Worm (Caenorhabditis elegans) whole organism, L3 larva: ENCODE data around the gene Y75B12A.2.

Experiments used
- R02D3.7 ChIP-seq: fragments of 150-350 bp; optimal IDR thresholded peaks from 2 replicates; lab custom pipeline; 2014; ENCODE audit warnings: missing biosample characterization, missing genetic modification characterization
- aly-2 ChIP-seq: fragments of 150-350 bp; optimal IDR thresholded peaks from 2 replicates; lab custom pipeline; 2014; ENCODE audit warnings: missing biosample characterization, missing genetic modification characterization
- ama-1 ChIP-seq: fragments of 150-350 bp; optimal IDR thresholded peaks from 2 replicates; lab custom pipeline; 2018
- ceh-16 ChIP-seq: sonication (generic microtip); optimal IDR thresholded peaks from 2 replicates; lab custom pipeline; 2017; ENCODE audit warnings: missing biosample characterization, missing genetic modification characterization
- ceh-82 ChIP-seq: fragments of 150-350 bp; optimal IDR thresholded peaks from 2 replicates; lab custom pipeline; 2014; ENCODE audit warnings: missing biosample characterization, missing genetic modification characterization
- ceh-9 ChIP-seq: sonication (generic microtip); optimal IDR thresholded peaks from 2 replicates; lab custom pipeline; 2018; ENCODE audit warnings: missing biosample characterization, missing genetic modification characterization
- daf-12 ChIP-seq: fragments of 150-350 bp; optimal IDR thresholded peaks from 2 replicates; lab custom pipeline; 2014; ENCODE audit warnings: missing biosample characterization, missing genetic modification reagents, missing genetic modification characterization
- elt-2 ChIP-seq: sonication (generic microtip); optimal IDR thresholded peaks from 2 replicates; lab custom pipeline; 2016; ENCODE audit warnings: missing genetic modification reagents, mild to moderate bottlenecking, missing genetic modification characterization, missing compliant biosample characterization
- elt-3 ChIP-seq, 3 experiments: fragments of 150-350 bp in 1 of 3; sonication (generic microtip) in 2 of 3; optimal IDR thresholded peaks; 2 replicates in 2 of 3; 4 replicates in 1 of 3; lab custom pipeline; 2014 to 2017; ENCODE audit warnings: missing biosample characterization in 3 of 3, missing genetic modification characterization in 3 of 3
- eor-1 ChIP-seq, 2 experiments: fragments of 150-350 bp; optimal IDR thresholded peaks; 2 replicates each; lab custom pipeline; 2014 to 2018; ENCODE audit warnings: missing biosample characterization in 2 of 2, missing genetic modification characterization in 2 of 2
- fkh-10 ChIP-seq: sonication (generic microtip); optimal IDR thresholded peaks from 2 replicates; lab custom pipeline; 2017; ENCODE audit warnings: missing biosample characterization, missing genetic modification reagents, missing genetic modification characterization
- fkh-2 ChIP-seq: fragments of 150-350 bp; optimal IDR thresholded peaks from 2 replicates; lab custom pipeline; 2014; ENCODE audit warnings: missing biosample characterization, missing genetic modification reagents, missing genetic modification characterization
- fos-1 ChIP-seq: fragments of 150-350 bp; optimal IDR thresholded peaks from 2 replicates; lab custom pipeline; 2014; ENCODE audit warnings: missing biosample characterization, missing genetic modification characterization
- jun-1 ChIP-seq: fragments of 150-350 bp; optimal IDR thresholded peaks from 2 replicates; lab custom pipeline; 2014; ENCODE audit warnings: missing biosample characterization, missing genetic modification reagents, missing genetic modification characterization
- lin-39 ChIP-seq: fragments of 150-350 bp; optimal IDR thresholded peaks from 2 replicates; lab custom pipeline; 2018; ENCODE audit warnings: missing biosample characterization, missing genetic modification reagents, missing genetic modification characterization
- lsy-12 ChIP-seq: sonication (generic microtip); optimal IDR thresholded peaks from 2 replicates; lab custom pipeline; 2016; ENCODE audit warnings: mild to moderate bottlenecking, missing genetic modification characterization, missing compliant biosample characterization
- mml-1 ChIP-seq: fragments of 150-350 bp; sonication (generic microtip); optimal IDR thresholded peaks from 3 replicates; lab custom pipeline; 2014; ENCODE audit warnings: missing biosample characterization, missing genetic modification characterization
- nfya-1 ChIP-seq: sonication (generic microtip); optimal IDR thresholded peaks from 2 replicates; lab custom pipeline; 2017; ENCODE audit warnings: missing genetic modification characterization, mild to moderate bottlenecking, missing compliant biosample characterization, antibody characterized with exemption, moderate library complexity; ENCODE audit not compliant: insufficient read depth
- nhr-11 ChIP-seq: fragments of 150-350 bp; optimal IDR thresholded peaks from 2 replicates; lab custom pipeline; 2014; ENCODE audit warnings: missing biosample characterization, missing genetic modification characterization
- nhr-12 ChIP-seq: fragments of 150-350 bp; optimal IDR thresholded peaks from 2 replicates; lab custom pipeline; 2014; ENCODE audit warnings: missing biosample characterization, missing genetic modification characterization
- nhr-237 ChIP-seq: fragments of 150-350 bp; optimal IDR thresholded peaks from 2 replicates; lab custom pipeline; 2014; ENCODE audit warnings: missing biosample characterization, missing genetic modification characterization
- nhr-28 ChIP-seq: fragments of 150-350 bp; optimal IDR thresholded peaks from 2 replicates; lab custom pipeline; 2014; ENCODE audit warnings: missing biosample characterization, missing genetic modification characterization
- nhr-43 ChIP-seq: sonication (generic microtip); optimal IDR thresholded peaks from 2 replicates; lab custom pipeline; 2016; ENCODE audit warnings: mild to moderate bottlenecking, missing genetic modification characterization, missing compliant biosample characterization; ENCODE audit not compliant: poor library complexity, severe bottlenecking
- nhr-76 ChIP-seq: fragments of 150-350 bp; sonication (generic microtip); optimal IDR thresholded peaks from 5 replicates; lab custom pipeline; 2014; ENCODE audit warnings: missing biosample characterization, missing genetic modification characterization
- nhr-77 ChIP-seq: fragments of 150-350 bp; optimal IDR thresholded peaks from 2 replicates; lab custom pipeline; 2014; ENCODE audit warnings: missing biosample characterization, missing genetic modification characterization
- pha-4 ChIP-seq: fragments of 150-350 bp; optimal IDR thresholded peaks from 2 replicates; lab custom pipeline; 2014; ENCODE audit warnings: missing biosample characterization, missing genetic modification reagents, missing genetic modification characterization
- pqm-1 ChIP-seq: fragments of 150-350 bp; optimal IDR thresholded peaks from 2 replicates; lab custom pipeline; 2017; ENCODE audit warnings: missing biosample characterization, missing genetic modification characterization, inconsistent platforms
- snpc-4 ChIP-seq: fragments of 150-350 bp; optimal IDR thresholded peaks from 2 replicates; lab custom pipeline; 2014; ENCODE audit warnings: missing biosample characterization, missing genetic modification characterization
- unc-62 ChIP-seq: fragments of 150-350 bp; sonication (generic microtip); optimal IDR thresholded peaks from 4 replicates; lab custom pipeline; 2014; ENCODE audit warnings: missing biosample characterization, missing genetic modification reagents, missing genetic modification characterization
- zag-1 ChIP-seq: fragments of 150-350 bp; optimal IDR thresholded peaks from 2 replicates; lab custom pipeline; 2014; ENCODE audit warnings: missing biosample characterization, missing genetic modification characterization
- ztf-4 ChIP-seq: fragments of 150-350 bp; optimal IDR thresholded peaks from 2 replicates; lab custom pipeline; 2014; ENCODE audit warnings: missing biosample characterization, missing genetic modification characterization

Gene Y75B12A.2

DNA sequence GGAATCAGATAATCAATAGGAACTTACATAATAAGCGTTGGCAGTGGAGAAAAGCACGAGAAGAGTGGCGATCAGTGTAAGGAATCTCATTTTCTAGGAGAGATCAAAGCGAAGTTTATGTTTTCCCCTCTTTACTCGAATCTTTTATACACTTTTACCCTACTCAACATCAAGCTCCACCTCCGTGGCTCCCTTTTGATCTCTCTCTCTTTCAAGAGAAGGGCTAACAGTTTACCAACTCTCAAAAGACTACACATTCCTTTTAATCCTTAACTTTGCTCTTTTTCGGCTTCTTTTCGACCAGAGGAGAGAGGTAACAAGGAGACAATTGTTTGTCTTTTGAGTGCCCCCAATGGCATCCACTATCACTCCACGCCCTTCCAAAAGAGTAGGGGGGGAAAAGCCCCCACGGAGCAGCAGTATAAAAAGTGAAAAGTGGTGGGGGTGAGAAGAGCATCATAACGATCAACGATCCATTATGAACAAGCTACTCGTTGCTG, 22.1 kb upstream of the Y75B12A.2 start, which contains the start of the genes C01G10.15 and C01G10.6:
Gene C01G10.15 (minus strand): TSS at position 101 of the 500 bp plus-strand sequence.
Gene C01G10.6 (plus strand): TSS at position 450 of the 500 bp plus-strand sequence.
- TF ChIP-seq lsy-12 (tag; lab: Kevin White, UChicago) (no peak), pha-4 (tag; lab: Kevin White, UChicago) (peak; percentile 27), snpc-4 (tag; lab: Kevin White, UChicago) (no peak)

DNA sequence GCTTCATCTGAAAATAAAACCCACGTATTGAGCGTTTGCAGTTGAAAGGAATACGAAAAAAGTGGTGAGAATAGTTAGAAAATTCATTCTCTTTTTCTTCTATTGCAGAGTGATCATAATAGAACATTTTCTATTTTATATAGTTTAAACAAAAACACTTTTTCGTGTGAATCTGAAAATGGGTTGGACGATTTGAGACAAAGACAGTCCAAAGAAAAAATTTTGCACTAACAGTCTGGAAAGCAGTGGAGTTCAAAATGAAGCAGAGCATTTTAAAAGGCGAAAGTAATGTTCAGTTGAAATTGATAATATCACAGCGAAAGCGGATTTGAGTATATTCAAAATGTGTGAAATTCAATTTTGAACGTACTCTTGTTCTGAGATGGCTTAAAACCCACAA, 20.7 kb upstream of the Y75B12A.2 start, which contains the start of gene C01G10.18:
Gene C01G10.18 (minus strand): TSS at position 101 of the 400 bp plus-strand sequence.
- TF ChIP-seq fkh-2 (no peak), nhr-237 (tag; lab: Kevin White, UChicago) (no peak), nhr-77 (tag; lab: Kevin White, UChicago) (no peak), ama-1 (lab: Kevin White, UChicago) (no peak), ceh-82 (tag; lab: Kevin White, UChicago) (no peak), jun-1 (tag; lab: Kevin White, UChicago) (no peak), pqm-1 (tag; lab: Kevin White, UChicago) (no peak), ceh-16 (no peak)

DNA sequence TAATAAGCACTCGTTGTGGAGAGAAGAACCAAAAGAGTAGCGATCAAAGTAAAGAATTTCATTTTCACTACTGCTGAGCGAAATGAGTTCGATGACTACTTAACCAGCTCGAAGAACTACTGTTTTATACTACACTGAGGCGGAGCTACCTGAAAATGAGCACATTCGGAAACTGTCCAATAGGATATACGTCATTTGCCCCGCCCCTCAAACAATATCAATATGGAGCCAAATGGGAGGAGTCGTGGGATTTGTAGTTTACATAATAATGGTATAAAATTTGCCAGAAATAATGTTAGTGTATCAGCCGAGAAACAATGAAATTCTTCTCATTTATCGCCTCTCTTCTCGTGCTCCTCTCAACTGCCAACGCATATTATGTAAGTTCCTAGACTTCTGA, 19.9 kb upstream of the Y75B12A.2 start, which contains the start of the genes C01G10.5 and C01G10.4:
Gene C01G10.5 (minus strand): TSS at position 101 of the 400 bp plus-strand sequence.
Gene C01G10.4 (plus strand): TSS at position 303 of the 400 bp plus-strand sequence.
- no peak for TF ChIP-seq eor-1 (tag; optimal IDR thresholded peaks at IDR 0.05; lab: Kevin White, UChicago)
- TF ChIP-seq fkh-2 = no peak
- no peak for TF ChIP-seq R02D3.7
- no peak for TF ChIP-seq ceh-9 (tag; lab: Kevin White, UChicago)
- TF ChIP-seq nhr-43 (tag; lab: Kevin White, UChicago) = no peak
- no peak for TF ChIP-seq unc-62
- TF ChIP-seq nhr-76 (tag; lab: Kevin White, UChicago) = no peak
- no peak for TF ChIP-seq elt-3 (tag; optimal IDR thresholded peaks at IDR 0.05; lab: Kevin White, UChicago)
- no peak for TF ChIP-seq nhr-28 (tag; lab: Kevin White, UChicago)
- no peak for TF ChIP-seq daf-12 (tag; lab: Kevin White, UChicago)
- no peak for TF ChIP-seq nhr-77 (tag; lab: Kevin White, UChicago)
- no peak for TF ChIP-seq nhr-11 (tag; lab: Kevin White, UChicago)
- TF ChIP-seq lin-39 (tag; lab: Kevin White, UChicago) = no peak
- no peak for TF ChIP-seq ama-1 (lab: Kevin White, UChicago)
- TF ChIP-seq zag-1 = no peak
- no peak for TF ChIP-seq mml-1
- TF ChIP-seq fos-1 (tag; lab: Kevin White, UChicago) = no peak
- TF ChIP-seq aly-2 (tag; lab: Kevin White, UChicago) = no peak
- TF ChIP-seq ztf-4 (tag; lab: Kevin White, UChicago) = no peak
- TF ChIP-seq, all 47 proteins: peak for 0

DNA sequence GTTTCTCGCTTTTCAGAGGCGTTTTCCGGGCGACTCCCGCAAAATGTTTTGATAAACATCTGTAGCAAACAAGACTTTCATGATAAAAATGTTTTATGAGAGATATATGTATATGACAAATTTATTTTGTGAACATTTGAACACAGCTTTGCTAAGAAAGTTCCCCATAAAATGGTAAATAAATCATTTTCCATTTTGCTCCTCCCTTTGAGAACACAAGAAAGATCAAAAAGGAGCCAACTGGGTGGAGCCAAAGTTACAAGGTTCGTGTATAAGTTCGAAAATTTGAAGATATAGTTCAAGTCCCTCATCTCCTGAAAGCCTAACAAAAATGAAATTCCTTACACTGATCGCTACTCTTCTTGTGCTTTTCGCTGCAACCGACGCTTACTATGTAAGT, 18.9 kb upstream of the Y75B12A.2 start, which contains the start of gene C01G10.17:
Gene C01G10.17 (plus strand): TSS at position 301 of the 400 bp plus-strand sequence.
- TF ChIP-seq nhr-12 (tag; lab: Kevin White, UChicago) = no peak
- TF ChIP-seq, all 47 proteins: peak for 0

DNA sequence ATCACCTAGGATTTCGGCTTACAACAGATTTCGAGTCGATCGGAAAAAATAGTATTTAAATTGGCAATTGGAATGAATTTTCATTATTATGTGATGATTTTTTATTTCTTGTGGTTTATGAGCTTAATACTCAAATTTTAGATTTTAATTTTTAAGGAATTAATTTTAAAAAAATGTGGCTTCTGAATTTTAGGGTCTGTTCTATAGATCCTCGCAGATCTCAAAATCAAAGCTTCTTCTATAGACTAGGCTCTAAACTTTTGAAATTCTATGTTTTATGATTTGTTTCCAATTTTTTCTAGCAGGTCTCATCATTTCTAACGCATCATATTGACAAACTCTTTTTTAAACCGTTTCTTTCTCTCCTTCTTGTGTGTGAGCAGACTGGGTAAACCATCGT, 16.7 kb upstream of the Y75B12A.2 start, which contains the start of gene txt-12:
Gene txt-12 (plus strand): TSS at position 301 of the 400 bp plus-strand sequence.
- TF ChIP-seq pqm-1 (tag; lab: Kevin White, UChicago) = no peak
- peak; percentile 77 for TF ChIP-seq pha-4 (tag; lab: Kevin White, UChicago)
- TF ChIP-seq, all 47 proteins: peak for 1

DNA sequence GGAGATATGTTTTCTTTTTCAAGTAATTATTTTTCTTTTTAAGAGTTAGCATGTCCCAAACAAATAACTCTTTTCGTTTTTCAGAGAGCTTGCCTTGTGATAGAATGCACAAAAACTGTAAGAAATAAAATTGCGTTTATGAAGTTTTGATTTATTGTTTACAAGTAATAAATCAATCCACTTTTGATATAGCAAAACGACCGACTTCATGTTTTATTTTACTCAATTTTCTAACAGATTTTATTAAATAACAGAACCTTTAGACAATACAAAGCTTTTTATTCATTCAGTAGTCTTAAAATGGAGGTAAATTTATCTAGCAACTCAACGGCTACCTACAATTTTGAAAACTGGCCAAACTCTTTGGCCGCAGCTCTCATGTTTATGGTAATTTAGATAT, 14.6 kb upstream of the Y75B12A.2 start, which contains the start of gene srx-78:
Gene srx-78 (plus strand): TSS at position 301 of the 400 bp plus-strand sequence.
- TF ChIP-seq elt-2 (tag; lab: Kevin White, UChicago) (no peak), nfya-1 (tag; lab: Kevin White, UChicago) (no peak), nhr-237 (tag; lab: Kevin White, UChicago) (no peak), fkh-10 (no peak)
